Worm (Caenorhabditis elegans) whole organism, mixed stage, embryonic: Measurements from ENCODE around the gene Y116A8C.38.

Experiments
- M03D4.4 ChIP-seq: sonication (generic microtip); optimal IDR thresholded peaks from 2 replicates; lab custom pipeline; 2017; ENCODE audit warnings: mild to moderate bottlenecking, missing genetic modification characterization, missing compliant biosample characterization
- bed-3 ChIP-seq: fragments of 200-800 bp; sonication (Bioruptor generic); optimal IDR thresholded peaks from 3 replicates; lab custom pipeline; 2018; ENCODE audit warnings: mild to moderate bottlenecking, missing genetic modification characterization, moderate library complexity, missing compliant biosample characterization
- blmp-1 ChIP-seq: fragments of 150-350 bp; optimal IDR thresholded peaks from 2 replicates; lab custom pipeline; 2014; ENCODE audit warnings: missing biosample characterization, missing genetic modification characterization
- ceh-39 ChIP-seq: fragments of 150-350 bp; optimal IDR thresholded peaks from 2 replicates; lab custom pipeline; 2014; ENCODE audit warnings: missing biosample characterization, missing genetic modification characterization
- ceh-43 ChIP-seq: fragments of 200-800 bp; sonication (Bioruptor generic); optimal IDR thresholded peaks from 2 replicates; lab custom pipeline; 2018; ENCODE audit warnings: mild to moderate bottlenecking, missing genetic modification characterization, moderate library complexity, missing compliant biosample characterization
- ceh-83 ChIP-seq: fragments of 200-800 bp; sonication (Bioruptor generic); optimal IDR thresholded peaks from 2 replicates; lab custom pipeline; 2018; ENCODE audit warnings: mild to moderate bottlenecking, missing genetic modification characterization, missing compliant biosample characterization
- ces-1 ChIP-seq: fragments of 150-350 bp; optimal IDR thresholded peaks from 2 replicates; lab custom pipeline; 2014; ENCODE audit warnings: missing biosample characterization, missing genetic modification reagents, missing genetic modification characterization
- cnd-1 ChIP-seq: fragments of 200-800 bp; sonication (Bioruptor generic); optimal IDR thresholded peaks from 2 replicates; lab custom pipeline; 2018; ENCODE audit warnings: mild to moderate bottlenecking, missing genetic modification characterization, missing compliant biosample characterization
- drap-1 ChIP-seq: fragments of 200-800 bp; sonication (Bioruptor generic); optimal IDR thresholded peaks from 3 replicates; lab custom pipeline; 2018; ENCODE audit warnings: mild to moderate bottlenecking, missing genetic modification characterization, missing compliant biosample characterization
- elt-1 ChIP-seq: sonication (generic microtip); optimal IDR thresholded peaks from 2 replicates; lab custom pipeline; 2017; ENCODE audit warnings: missing genetic modification characterization, mild to moderate bottlenecking, missing compliant biosample characterization, antibody characterized with exemption, moderate library complexity, borderline replicate concordance; ENCODE audit not compliant: insufficient read depth
- elt-3 ChIP-seq: fragments of 150-350 bp; optimal IDR thresholded peaks from 2 replicates; lab custom pipeline; 2014; ENCODE audit warnings: missing biosample characterization, missing genetic modification characterization
- flh-1 ChIP-seq: fragments of 200-800 bp; sonication (Bioruptor generic); optimal IDR thresholded peaks from 2 replicates; lab custom pipeline; 2018; ENCODE audit warnings: mild to moderate bottlenecking, missing genetic modification characterization, moderate library complexity, missing compliant biosample characterization
- ham-2 ChIP-seq: fragments of 200-800 bp; sonication (Bioruptor generic); optimal IDR thresholded peaks from 2 replicates; lab custom pipeline; 2018; ENCODE audit warnings: mild to moderate bottlenecking, missing genetic modification characterization, missing compliant biosample characterization
- hlh-1 ChIP-seq: fragments of 150-350 bp; optimal IDR thresholded peaks from 2 replicates; lab custom pipeline; 2014; ENCODE audit warnings: missing biosample characterization, missing genetic modification reagents, missing genetic modification characterization
- lin-13 ChIP-seq: fragments of 150-350 bp; optimal IDR thresholded peaks from 2 replicates; lab custom pipeline; 2014; ENCODE audit warnings: missing biosample characterization, missing genetic modification characterization
- lin-32 ChIP-seq: fragments of 200-800 bp; sonication (Bioruptor generic); optimal IDR thresholded peaks from 2 replicates; lab custom pipeline; 2018; ENCODE audit warnings: mild to moderate bottlenecking, missing genetic modification characterization, missing compliant biosample characterization
- mab-5 ChIP-seq: fragments of 150-350 bp; optimal IDR thresholded peaks from 2 replicates; lab custom pipeline; 2014; ENCODE audit warnings: missing biosample characterization, missing genetic modification characterization
- mep-1 ChIP-seq: fragments of 150-350 bp; optimal IDR thresholded peaks from 2 replicates; lab custom pipeline; 2017; ENCODE audit warnings: missing biosample characterization, missing genetic modification reagents, missing genetic modification characterization, inconsistent platforms
- mls-2 ChIP-seq: sonication (generic microtip); optimal IDR thresholded peaks from 2 replicates; lab custom pipeline; 2016; ENCODE audit warnings: mild to moderate bottlenecking, missing genetic modification characterization, moderate library complexity, missing compliant biosample characterization
- nhr-12 ChIP-seq: fragments of 150-350 bp; optimal IDR thresholded peaks from 2 replicates; lab custom pipeline; 2014; ENCODE audit warnings: missing biosample characterization, missing genetic modification characterization
- nhr-237 ChIP-seq: fragments of 150-350 bp; optimal IDR thresholded peaks from 2 replicates; lab custom pipeline; 2014; ENCODE audit warnings: missing biosample characterization, missing genetic modification characterization
- nhr-28 ChIP-seq: fragments of 150-350 bp; optimal IDR thresholded peaks from 2 replicates; lab custom pipeline; 2014; ENCODE audit warnings: missing biosample characterization, missing genetic modification characterization
- nhr-76 ChIP-seq: sonication (generic microtip); optimal IDR thresholded peaks from 2 replicates; lab custom pipeline; 2017; ENCODE audit warnings: missing biosample characterization, missing genetic modification characterization
- pha-4 ChIP-seq: fragments of 150-350 bp; optimal IDR thresholded peaks from 2 replicates; lab custom pipeline; 2018; ENCODE audit warnings: missing biosample characterization, missing genetic modification reagents, missing genetic modification characterization
- sem-2 ChIP-seq: fragments of 200-800 bp; sonication (Bioruptor generic); optimal IDR thresholded peaks from 2 replicates; lab custom pipeline; 2018; ENCODE audit warnings: mild to moderate bottlenecking, missing genetic modification characterization, missing compliant biosample characterization
- snpc-4 ChIP-seq: fragments of 150-350 bp; optimal IDR thresholded peaks from 2 replicates; lab custom pipeline; 2014; ENCODE audit warnings: missing biosample characterization, missing genetic modification characterization
- sptf-1 ChIP-seq: sonication (generic microtip); optimal IDR thresholded peaks from 2 replicates; lab custom pipeline; 2017; ENCODE audit warnings: mild to moderate bottlenecking, missing genetic modification characterization, moderate library complexity, missing compliant biosample characterization
- tbx-8 ChIP-seq: fragments of 200-800 bp; sonication (Bioruptor generic); optimal IDR thresholded peaks from 2 replicates; lab custom pipeline; 2018; ENCODE audit warnings: mild to moderate bottlenecking, missing genetic modification characterization, moderate library complexity, missing compliant biosample characterization
- unc-120 ChIP-seq: sonication (generic microtip); optimal IDR thresholded peaks from 2 replicates; lab custom pipeline; 2017; ENCODE audit warnings: missing genetic modification characterization, missing compliant biosample characterization; ENCODE audit not compliant: poor library complexity, severe bottlenecking
- unc-39 ChIP-seq: fragments of 150-350 bp; optimal IDR thresholded peaks from 2 replicates; lab custom pipeline; 2014; ENCODE audit warnings: missing biosample characterization, missing genetic modification characterization
- unc-62 ChIP-seq: fragments of 150-350 bp; optimal IDR thresholded peaks from 2 replicates; lab custom pipeline; 2014; ENCODE audit warnings: missing biosample characterization, missing genetic modification reagents, missing genetic modification characterization
- zip-8 ChIP-seq: fragments of 150-350 bp; optimal IDR thresholded peaks from 2 replicates; lab custom pipeline; 2014; ENCODE audit warnings: missing biosample characterization, missing genetic modification characterization
- ztf-11 ChIP-seq: fragments of 150-350 bp; optimal IDR thresholded peaks from 2 replicates; lab custom pipeline; 2014; ENCODE audit warnings: missing biosample characterization, missing genetic modification characterization

Gene Y116A8C.38

ce11 chrIV:17108805-17109204 is 22.5 kb upstream of the Y116A8C.38 start:
- no peak for TF ChIP-seq nhr-12 (tag; lab: Kevin White, UChicago)
- no peak for TF ChIP-seq drap-1
- no peak for TF ChIP-seq M03D4.4
- TF ChIP-seq bed-3: no peak
- TF ChIP-seq ceh-39: no peak
- no peak for TF ChIP-seq elt-1 (tag; lab: Kevin White, UChicago)
- no peak for TF ChIP-seq sem-2
- no peak for TF ChIP-seq unc-39 (tag; lab: Kevin White, UChicago)
- TF ChIP-seq mep-1: no peak
- no peak for TF ChIP-seq mls-2
- no peak for TF ChIP-seq ces-1
- no peak for TF ChIP-seq ham-2
- TF ChIP-seq lin-32: no peak

ce11 chrIV:17109436-17109835 is 21.9 kb upstream of the Y116A8C.38 start:
- TF ChIP-seq ceh-39: no peak
- no peak for TF ChIP-seq nhr-237 (tag; lab: Kevin White, UChicago)
- TF ChIP-seq sptf-1: no peak
- no peak for TF ChIP-seq flh-1 (GFP tag; lab: Kevin White, UChicago)
- TF ChIP-seq hlh-1 (tag; lab: Kevin White, UChicago): no peak
- TF ChIP-seq snpc-4 (tag; lab: Kevin White, UChicago): no peak
- no peak for TF ChIP-seq elt-3 (tag; lab: Kevin White, UChicago)
- TF ChIP-seq ceh-83 (GFP tag; lab: Kevin White, UChicago): no peak
- TF ChIP-seq unc-39 (tag; lab: Kevin White, UChicago): no peak
- TF ChIP-seq nhr-12 (tag; lab: Kevin White, UChicago): no peak

- no peak for TF ChIP-seq unc-120 (tag; lab: Kevin White, UChicago)
- TF ChIP-seq nhr-12 (tag; lab: Kevin White, UChicago): no peak
- no peak for TF ChIP-seq ceh-39
- TF ChIP-seq nhr-28: no peak
- TF ChIP-seq lin-32: no peak
- TF ChIP-seq drap-1: no peak
- TF ChIP-seq cnd-1 (tag; lab: Kevin White, UChicago): no peak
- no peak for TF ChIP-seq zip-8 (tag; lab: Kevin White, UChicago)
Measured at ce11 chrIV:17110882-17111281, 20.5 kb upstream of the Y116A8C.38 start, which contains the start of gene sfa-1. TSS of gene sfa-1 (minus strand) at chrIV:17110982.

- TF ChIP-seq unc-39 (tag; lab: Kevin White, UChicago) (no peak), mab-5 (tag; lab: Kevin White, UChicago) (no peak), nhr-28 (no peak), sptf-1 (no peak), elt-1 (tag; lab: Kevin White, UChicago) (no peak), nhr-76 (no peak), pha-4 (tag; lab: Kevin White, UChicago) (no peak), tbx-8 (GFP tag; lab: Kevin White, UChicago) (no peak), mep-1 (no peak), sem-2 (no peak), M03D4.4 (no peak), ham-2 (no peak), ztf-11 (no peak), drap-1 (no peak), blmp-1 (tag; lab: Kevin White, UChicago) (no peak), ceh-43 (GFP tag; lab: Kevin White, UChicago) (no peak), nhr-12 (tag; lab: Kevin White, UChicago) (no peak)
Measured at ce11 chrIV:17111813-17112212, 19.5 kb upstream of the Y116A8C.38 start, which contains the start of gene Y116A8C.33. TSS of gene Y116A8C.33 (plus strand) at chrIV:17112113.

ce11 chrIV:17116345-17116744 is 15.0 kb upstream of the Y116A8C.38 start, which contains the start of gene cyn-13:
TSS of gene cyn-13 (minus strand) at chrIV:17116657.
- no peak for TF ChIP-seq bed-3
- TF ChIP-seq snpc-4 (tag; lab: Kevin White, UChicago): no peak
- TF ChIP-seq lin-13: no peak
- TF ChIP-seq ceh-43 (GFP tag; lab: Kevin White, UChicago): no peak
- no peak for TF ChIP-seq mep-1
- no peak for TF ChIP-seq nhr-12 (tag; lab: Kevin White, UChicago)
- TF ChIP-seq ztf-11: no peak
- TF ChIP-seq unc-120 (tag; lab: Kevin White, UChicago): no peak
- TF ChIP-seq unc-62 (GFP tag; lab: Kevin White, UChicago): no peak
- TF ChIP-seq tbx-8 (GFP tag; lab: Kevin White, UChicago): no peak
- TF ChIP-seq ceh-39: no peak
- TF ChIP-seq cnd-1 (tag; lab: Kevin White, UChicago): no peak
- no peak for TF ChIP-seq flh-1 (GFP tag; lab: Kevin White, UChicago)
